Worm (Caenorhabditis elegans) whole organism, L4 larva: ENCODE data around the gene nlp-80.

Experiments
- Y5F2A.4 ChIP-seq: fragments of 200-800 bp; sonication (Bioruptor generic); optimal IDR thresholded peaks from 2 replicates; lab custom pipeline; 2018; ENCODE audit warnings: mild to moderate bottlenecking, missing genetic modification characterization, missing compliant biosample characterization
- ama-1 ChIP-seq: fragments of 150-350 bp; optimal IDR thresholded peaks from 2 replicates; lab custom pipeline; 2014; ENCODE audit warnings: inconsistent platforms, mixed read lengths
- egl-27 ChIP-seq: sonication (generic microtip); optimal IDR thresholded peaks from 3 replicates; lab custom pipeline; 2017; ENCODE audit warnings: missing biosample characterization, missing genetic modification reagents, missing genetic modification characterization
- fos-1 ChIP-seq: fragments of 150-350 bp; optimal IDR thresholded peaks from 2 replicates; lab custom pipeline; 2014; ENCODE audit warnings: missing biosample characterization, missing genetic modification characterization
- jun-1 ChIP-seq: fragments of 150-350 bp; optimal IDR thresholded peaks from 2 replicates; lab custom pipeline; 2014; ENCODE audit warnings: missing biosample characterization, missing genetic modification reagents, missing genetic modification characterization
- lim-7 ChIP-seq: fragments of 200-800 bp; sonication (Bioruptor generic); IDR thresholded peaks from 2 replicates; pipeline ENCODE4 v1.3.6; 2022; ENCODE audit warnings: missing genetic modification characterization, missing compliant biosample characterization
- nhr-11 ChIP-seq: fragments of 150-350 bp; optimal IDR thresholded peaks from 2 replicates; lab custom pipeline; 2014; ENCODE audit warnings: missing biosample characterization, missing genetic modification characterization
- nhr-77 ChIP-seq: fragments of 150-350 bp; optimal IDR thresholded peaks from 2 replicates; lab custom pipeline; 2014; ENCODE audit warnings: missing biosample characterization, missing genetic modification characterization
- vab-7 ChIP-seq: fragments of 200-800 bp; sonication (Bioruptor generic); IDR thresholded peaks from 2 replicates; pipeline ENCODE4 v1.3.6; 2022; ENCODE audit warnings: missing genetic modification reagents, missing genetic modification characterization, missing compliant biosample characterization

DNA sequence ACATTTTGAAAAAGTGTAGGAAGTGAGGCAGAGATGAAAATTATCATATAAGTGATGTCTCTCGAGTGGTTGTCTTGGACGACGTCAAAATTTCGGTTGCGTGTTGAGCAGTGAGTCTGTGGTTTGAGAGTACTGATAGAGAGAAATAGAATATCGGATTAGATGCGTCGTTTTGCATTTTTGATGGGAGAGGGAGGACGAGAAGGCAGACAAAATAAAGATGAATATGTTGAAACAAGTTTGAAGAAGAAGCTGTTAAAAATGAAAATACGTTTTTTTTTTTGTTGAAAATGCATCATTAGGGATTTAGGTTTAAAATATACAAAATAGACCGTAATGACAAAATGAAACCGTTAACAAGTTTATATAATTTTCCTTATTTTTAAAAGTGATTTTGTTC, 2.3 kb downstream of the nlp-80 start, which contains the start of gene T04C12.9:
- TF ChIP-seq ama-1 (lab: Kevin White, UChicago) (no peak), fos-1 (tag; lab: Kevin White, UChicago) (no peak), nhr-77 (tag; lab: Kevin White, UChicago) (no peak), nhr-11 (tag; lab: Kevin White, UChicago) (no peak), lim-7 (GFP tag; lab: Robert Waterston, UW) (no peak), jun-1 (no peak), vab-7 (GFP tag; lab: Robert Waterston, UW) (no peak), egl-27 (no peak), Y5F2A.4 (GFP tag; lab: Kevin White, UChicago) (no peak)
